Worm (Caenorhabditis elegans): Measurements from ENCODE around the gene amt-1.

DNA sequence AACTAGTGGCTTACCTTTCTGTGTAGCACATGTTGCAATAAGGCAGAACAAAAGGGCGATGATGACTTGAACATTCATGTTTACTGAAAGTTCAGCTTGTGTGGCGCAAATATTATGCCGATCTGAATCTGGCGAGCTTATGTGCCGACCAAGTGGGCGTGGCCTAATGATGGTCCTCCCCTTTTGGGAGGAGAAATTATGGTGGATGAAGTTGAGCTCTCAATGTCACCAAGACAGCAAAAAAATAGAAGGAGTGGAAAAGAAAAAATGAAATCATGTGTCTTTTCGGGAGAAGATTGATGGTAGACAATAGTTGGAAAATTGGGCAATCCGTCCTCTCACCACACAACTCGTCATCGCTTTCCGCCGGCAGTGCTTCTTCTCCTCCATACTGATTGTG, 21.0 kb downstream of the amt-1 start, which contains the start of gene flp-12:
- TF ChIP-seq ztf-18 (tag; optimal IDR thresholded peaks at IDR 0.05) (no peak), unc-130 (GFP tag; optimal IDR thresholded peaks at IDR 0.05) (no peak)
